Fruit fly (Drosophila melanogaster) whole organism, adult: ENCODE results near the gene CG44261.

Experiments
- CG11617 ChIP-seq: fragments of 200-800 bp; sonication (Bioruptor generic); optimal IDR thresholded peaks from 2 replicates; lab custom pipeline; 2017; ENCODE audit warnings: mild to moderate bottlenecking, missing biosample characterization, missing genetic modification reagents, missing genetic modification characterization
- Crg-1 ChIP-seq: fragments of 200-800 bp; sonication (Bioruptor generic); optimal IDR thresholded peaks from 2 replicates; lab custom pipeline; 2016; ENCODE audit warnings: missing biosample characterization, missing genetic modification characterization
- Hr96 ChIP-seq: fragments of 200-800 bp; sonication (Bioruptor generic); optimal IDR thresholded peaks from 2 replicates; lab custom pipeline; 2016; ENCODE audit warnings: missing biosample characterization, missing genetic modification characterization
- kay ChIP-seq: fragments of 200-800 bp; sonication (Bioruptor generic); peaks from one replicate; lab custom pipeline; 2016; ENCODE audit warnings: missing biosample characterization, missing genetic modification characterization, borderline replicate concordance

- no peak for TF ChIP-seq Crg-1 (GFP tag; lab: Kevin White, UChicago)
- peak; percentile 95 for TF ChIP-seq kay
- no peak for TF ChIP-seq Hr96 (GFP tag; lab: Kevin White, UChicago)
- TF ChIP-seq CG11617 (GFP tag; lab: Kevin White, UChicago) = no peak
Observed at dm6 chr3R:9365893-9366500, 42.0 kb downstream of the CG44261 start.
